Worm (Caenorhabditis elegans): ENCODE data around the gene aagr-3.

DNA sequence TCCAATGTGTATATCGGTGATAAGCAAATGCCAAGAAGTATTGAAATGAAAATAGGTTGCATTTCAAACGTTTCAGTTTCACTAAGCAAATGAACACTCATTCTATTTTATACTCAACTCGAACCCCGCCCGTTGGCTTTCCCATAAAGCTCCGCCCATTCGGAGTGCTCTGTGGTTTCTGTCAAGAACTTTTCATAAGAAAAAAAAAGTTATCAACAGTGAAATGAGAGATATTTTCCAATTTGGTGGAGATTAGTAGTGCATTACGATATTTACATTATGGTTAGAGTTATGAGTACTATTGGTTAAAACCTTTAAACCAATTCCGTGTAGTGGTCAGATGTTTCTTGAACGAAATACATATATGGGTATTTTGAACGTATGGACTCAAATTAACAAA lies 21.0 kb upstream of the aagr-3 start, which contains the start of gene F58E6.4:
- TF ChIP-seq sea-2 (GFP tag; IDR thresholded peaks at IDR 0.05): no peak
- no peak for TF ChIP-seq nfya-2 (GFP tag; IDR thresholded peaks at IDR 0.05)
- no peak for TF ChIP-seq F22D6.2 (tag; optimal IDR thresholded peaks at IDR 0.05)
- TF ChIP-seq lin-54 (GFP tag; optimal IDR thresholded peaks at IDR 0.05): no peak
- TF ChIP-seq Y53G8AR.9 (GFP tag; conservative IDR thresholded peaks at IDR 0.05): no peak
- no peak for TF ChIP-seq aptf-2 (GFP tag; conservative IDR thresholded peaks at IDR 0.05)
- no peak for TF ChIP-seq pha-4 (tag; optimal IDR thresholded peaks at IDR 0.05)
- TF ChIP-seq unc-62 (GFP tag; optimal IDR thresholded peaks at IDR 0.05): no peak
- TF ChIP-seq cebp-1 (GFP tag; IDR thresholded peaks at IDR 0.05): no peak
- no peak for TF ChIP-seq cebp-1 (tag; optimal IDR thresholded peaks at IDR 0.05)
- TF ChIP-seq bed-1 (GFP tag; IDR thresholded peaks at IDR 0.05): no peak
- TF ChIP-seq B0035.1 (tag; optimal IDR thresholded peaks at IDR 0.05): no peak

Data from whole organism, young adult.